Worm (Caenorhabditis elegans) whole organism, L1 larva: ENCODE results near the gene F36G3.3.

Source experiments
- F16B12.6 ChIP-seq: fragments of 150-350 bp; optimal IDR thresholded peaks from 2 replicates; lab custom pipeline; 2014; ENCODE audit warnings: missing biosample characterization, missing genetic modification characterization
- aha-1 ChIP-seq: fragments of 150-350 bp; optimal IDR thresholded peaks from 2 replicates; lab custom pipeline; 2014; ENCODE audit warnings: missing biosample characterization, missing genetic modification characterization
- aly-2 ChIP-seq: fragments of 150-350 bp; optimal IDR thresholded peaks from 2 replicates; lab custom pipeline; 2014; ENCODE audit warnings: missing biosample characterization, missing genetic modification characterization
- blmp-1 ChIP-seq: fragments of 150-350 bp; optimal IDR thresholded peaks from 2 replicates; lab custom pipeline; 2014; ENCODE audit warnings: missing biosample characterization, missing genetic modification characterization
- ceh-82 ChIP-seq, 3 experiments: fragments of 150-350 bp in 1 of 3; sonication (generic microtip) in 2 of 3; optimal IDR thresholded peaks; 2 replicates each; lab custom pipeline; 2014 to 2017; ENCODE audit warnings: missing biosample characterization in 3 of 3, missing genetic modification characterization in 3 of 3
- ces-1 ChIP-seq: fragments of 150-350 bp; optimal IDR thresholded peaks from 2 replicates; lab custom pipeline; 2014; ENCODE audit warnings: missing biosample characterization, missing genetic modification reagents, missing genetic modification characterization
- efl-3 ChIP-seq: fragments of 200-800 bp; sonication (Bioruptor generic); optimal IDR thresholded peaks from 2 replicates; lab custom pipeline; 2018; ENCODE audit warnings: mild to moderate bottlenecking, missing genetic modification characterization, missing compliant biosample characterization
- egl-13 ChIP-seq: sonication (generic microtip); optimal IDR thresholded peaks from 2 replicates; lab custom pipeline; 2016; ENCODE audit warnings: missing genotype, missing genetic modification reagents, missing genetic modification characterization, missing compliant biosample characterization
- elt-2 ChIP-seq: sonication (generic microtip); optimal IDR thresholded peaks from 2 replicates; lab custom pipeline; 2016; ENCODE audit warnings: missing genetic modification characterization, mild to moderate bottlenecking, inconsistent platforms, missing compliant biosample characterization, missing genetic modification reagents
- elt-3 ChIP-seq, 6 experiments: fragments of 150-350 bp in 1 of 6; sonication (generic microtip); optimal IDR thresholded peaks; 2 replicates each; lab custom pipeline; 2017 to 2018; ENCODE audit warnings: missing biosample characterization in 6 of 6, missing genetic modification characterization in 6 of 6, inconsistent platforms in 1 of 6
- fkh-4 ChIP-seq: sonication (generic microtip); optimal IDR thresholded peaks from 2 replicates; lab custom pipeline; 2016; ENCODE audit warnings: missing compliant biosample characterization, missing genetic modification characterization, borderline replicate concordance
- fos-1 ChIP-seq: fragments of 150-350 bp; optimal IDR thresholded peaks from 2 replicates; lab custom pipeline; 2014; ENCODE audit warnings: missing biosample characterization, missing genetic modification characterization
- grh-1 ChIP-seq: fragments of 200-800 bp; sonication (Bioruptor generic); IDR thresholded peaks from 2 replicates; pipeline ENCODE4 v1.3.6; 2022; ENCODE audit warnings: missing genetic modification reagents, missing genetic modification characterization, missing compliant biosample characterization
- hlh-4 ChIP-seq: sonication (generic microtip); optimal IDR thresholded peaks from 2 replicates; lab custom pipeline; 2016; ENCODE audit warnings: mild to moderate bottlenecking, missing genetic modification characterization, missing compliant biosample characterization
- hpl-2 ChIP-seq: fragments of 150-350 bp; optimal IDR thresholded peaks from 2 replicates; lab custom pipeline; 2014; ENCODE audit warnings: missing biosample characterization, missing genetic modification reagents, missing genetic modification characterization
- irx-1 ChIP-seq: sonication (generic microtip); optimal IDR thresholded peaks from 2 replicates; lab custom pipeline; 2016; ENCODE audit warnings: missing genetic modification characterization, missing compliant biosample characterization
- lin-13 ChIP-seq: fragments of 150-350 bp; optimal IDR thresholded peaks from 2 replicates; lab custom pipeline; 2014; ENCODE audit warnings: missing biosample characterization, missing genetic modification reagents, missing genetic modification characterization
- lin-14 ChIP-seq: fragments of 200-800 bp; sonication (Bioruptor generic); optimal IDR thresholded peaks from 2 replicates; lab custom pipeline; 2018; ENCODE audit warnings: mild to moderate bottlenecking, missing genetic modification characterization, moderate library complexity, missing compliant biosample characterization
- lin-35 ChIP-seq, 2 experiments: fragments of 150-350 bp; optimal IDR thresholded peaks; 2 replicates each; lab custom pipeline; 2014; ENCODE audit warnings: missing biosample characterization in 2 of 2, missing genetic modification characterization in 2 of 2, missing genetic modification reagents in 2 of 2
- lsy-2 ChIP-seq, 2 experiments: fragments of 150-350 bp; optimal IDR thresholded peaks; 2 replicates each; lab custom pipeline; 2014; ENCODE audit warnings: missing biosample characterization in 2 of 2, missing genetic modification characterization in 2 of 2
- mab-9 ChIP-seq: fragments of 200-800 bp; sonication (Bioruptor generic); IDR thresholded peaks from 2 replicates; pipeline ENCODE4 v1.3.6; 2022; ENCODE audit warnings: missing genetic modification reagents, missing genetic modification characterization, missing compliant biosample characterization
- mef-2 ChIP-seq: fragments of 150-350 bp; optimal IDR thresholded peaks from 2 replicates; lab custom pipeline; 2014; ENCODE audit warnings: missing biosample characterization, missing genetic modification characterization
- nhr-19 ChIP-seq: fragments of 200-800 bp; sonication (Bioruptor generic); conservative IDR thresholded peaks from 2 replicates; pipeline ENCODE4 v1.3.6; 2022; ENCODE audit warnings: missing genetic modification characterization, missing compliant biosample characterization
- nhr-20 ChIP-seq: sonication (generic microtip); optimal IDR thresholded peaks from 2 replicates; lab custom pipeline; 2016; ENCODE audit warnings: mild to moderate bottlenecking, missing genetic modification characterization, missing compliant biosample characterization
- nhr-28 ChIP-seq: fragments of 150-350 bp; optimal IDR thresholded peaks from 2 replicates; lab custom pipeline; 2014; ENCODE audit warnings: missing biosample characterization, missing genetic modification characterization
- nhr-71 ChIP-seq: sonication (generic microtip); optimal IDR thresholded peaks from 2 replicates; lab custom pipeline; 2016; ENCODE audit warnings: mild to moderate bottlenecking, missing genetic modification characterization, moderate library complexity, missing compliant biosample characterization
- nhr-77 ChIP-seq: fragments of 150-350 bp; optimal IDR thresholded peaks from 2 replicates; lab custom pipeline; 2014; ENCODE audit warnings: missing biosample characterization, missing genetic modification characterization
- nhr-84 ChIP-seq: sonication (generic microtip); optimal IDR thresholded peaks from 2 replicates; lab custom pipeline; 2017; ENCODE audit warnings: missing biosample characterization, missing genetic modification characterization
- rnt-1 ChIP-seq: sonication (generic microtip); optimal IDR thresholded peaks from 2 replicates; lab custom pipeline; 2016; ENCODE audit warnings: mild to moderate bottlenecking, missing genetic modification characterization, moderate library complexity, missing compliant biosample characterization
- skn-1 ChIP-seq: fragments of 150-350 bp; optimal IDR thresholded peaks from 2 replicates; lab custom pipeline; 2014; ENCODE audit warnings: missing biosample characterization, missing genetic modification characterization
- snpc-4 ChIP-seq: fragments of 150-350 bp; optimal IDR thresholded peaks from 2 replicates; lab custom pipeline; 2014; ENCODE audit warnings: missing biosample characterization, missing genetic modification characterization
- sox-4 ChIP-seq: sonication (generic microtip); optimal IDR thresholded peaks from 2 replicates; lab custom pipeline; 2016; ENCODE audit warnings: missing genetic modification characterization, missing compliant biosample characterization
- unc-130 ChIP-seq: fragments of 150-350 bp; optimal IDR thresholded peaks from 2 replicates; lab custom pipeline; 2017; ENCODE audit warnings: missing biosample characterization, missing genetic modification characterization, inconsistent platforms
- unc-62 ChIP-seq: fragments of 150-350 bp; optimal IDR thresholded peaks from 2 replicates; lab custom pipeline; 2014; ENCODE audit warnings: missing biosample characterization, missing genetic modification reagents, missing genetic modification characterization
- vab-15 ChIP-seq: sonication (generic microtip); optimal IDR thresholded peaks from 2 replicates; lab custom pipeline; 2017; ENCODE audit warnings: missing genotype, mild to moderate bottlenecking, missing genetic modification characterization, missing compliant biosample characterization
- ztf-11 ChIP-seq, 2 experiments: sonication (generic microtip); optimal IDR thresholded peaks; 2 replicates each; lab custom pipeline; 2016 to 2017; ENCODE audit warnings: missing genetic modification characterization in 2 of 2, missing biosample characterization in 1 of 2, missing compliant biosample characterization in 1 of 2

Gene F36G3.3

ce11 chrX:9843568-9843967 lies 44.9 kb downstream of the F36G3.3 start:
- no peak for TF ChIP-seq sox-4
- TF ChIP-seq lin-13 = no peak
- no peak for TF ChIP-seq unc-62 (GFP tag; lab: Kevin White, UChicago)
- peak; percentile 7 for TF ChIP-seq lin-14 (GFP tag; lab: Kevin White, UChicago)
- no peak for TF ChIP-seq ces-1 (GFP tag; lab: Kevin White, UChicago)
- TF ChIP-seq nhr-28 (tag; lab: Kevin White, UChicago) = no peak
- no peak for TF ChIP-seq nhr-77
- no peak for TF ChIP-seq lin-35 (GFP tag; optimal IDR thresholded peaks at IDR 0.05; lab: Kevin White, UChicago)
- peak; percentile 46 for TF ChIP-seq rnt-1 (tag; lab: Kevin White, UChicago)
- TF ChIP-seq ztf-11 (tag; optimal IDR thresholded peaks at IDR 0.05; lab: Kevin White, UChicago) = no peak
- no peak for TF ChIP-seq fos-1
- TF ChIP-seq aha-1 (tag; lab: Kevin White, UChicago) = no peak
- no peak for TF ChIP-seq nhr-71
- no peak for TF ChIP-seq elt-3 (tag; optimal IDR thresholded peaks at IDR 0.05; lab: Kevin White, UChicago)
- TF ChIP-seq egl-13 = no peak
- TF ChIP-seq irx-1 (tag; lab: Kevin White, UChicago) = no peak

DNA sequence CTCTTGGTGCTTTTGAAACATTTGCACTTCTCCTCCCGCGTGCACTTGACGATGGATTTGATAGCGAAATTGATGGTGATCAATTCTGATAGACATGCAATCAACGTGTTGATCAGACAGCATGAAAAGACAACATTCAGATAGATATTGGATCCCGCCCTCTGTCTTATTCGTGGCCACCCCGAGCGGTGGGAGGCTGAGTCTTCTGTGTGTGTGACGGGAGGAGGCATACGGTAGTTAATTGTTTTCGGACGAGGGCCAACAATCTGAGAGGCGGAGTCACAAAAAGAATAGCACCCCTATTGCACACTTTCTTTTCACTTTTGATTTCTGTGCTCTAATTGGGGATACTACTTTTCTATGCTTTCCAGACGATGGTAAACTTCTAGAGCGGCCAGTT lies 47.3 kb downstream of the F36G3.3 start:
- peak; percentile 67 for TF ChIP-seq rnt-1 (tag; lab: Kevin White, UChicago)
- peak; percentile 30 to 74 for TF ChIP-seq lsy-2 (tag; optimal IDR thresholded peaks at IDR 0.05; lab: Kevin White, UChicago)
- TF ChIP-seq lin-14 (GFP tag; lab: Kevin White, UChicago) = peak; percentile 36
- TF ChIP-seq nhr-71 = peak; percentile 24
- no peak for TF ChIP-seq elt-2 (tag; lab: Kevin White, UChicago)
- TF ChIP-seq nhr-19 = 0 out of 2 replicates have a peak, but pooled peaks have one; percentile 11
- peak; percentile 99 for TF ChIP-seq vab-15 (tag; lab: Kevin White, UChicago)
- TF ChIP-seq snpc-4 = no peak
- TF ChIP-seq, all 84 proteins: peak for 6

- no peak for TF ChIP-seq rnt-1 (tag; lab: Kevin White, UChicago)
- no peak for TF ChIP-seq blmp-1 (tag; lab: Kevin White, UChicago)
- TF ChIP-seq mab-9 (GFP tag; lab: Robert Waterston, UW) = no peak
- TF ChIP-seq ceh-82 (tag; optimal IDR thresholded peaks at IDR 0.05; lab: Kevin White, UChicago) = no peak
- TF ChIP-seq unc-130 (tag; lab: Kevin White, UChicago) = no peak
- no peak for TF ChIP-seq hlh-4 (tag; lab: Kevin White, UChicago)
- TF ChIP-seq mef-2 = no peak
- no peak for TF ChIP-seq grh-1 (GFP tag; lab: Robert Waterston, UW)
- TF ChIP-seq nhr-84 (tag; lab: Kevin White, UChicago) = no peak
- TF ChIP-seq fos-1 = no peak
- no peak for TF ChIP-seq nhr-20 (tag; lab: Kevin White, UChicago)
- TF ChIP-seq aha-1 (tag; lab: Kevin White, UChicago) = no peak
- TF ChIP-seq aly-2 (tag; lab: Kevin White, UChicago) = no peak
- TF ChIP-seq efl-3 (GFP tag; lab: Kevin White, UChicago) = no peak
- TF ChIP-seq fkh-4 (tag; lab: Kevin White, UChicago) = no peak
Measured at ce11 chrX:9846975-9847374, 48.3 kb downstream of the F36G3.3 start, which contains the start of gene vab-15. vab-15 (plus strand) TSS chrX:9847275.

DNA sequence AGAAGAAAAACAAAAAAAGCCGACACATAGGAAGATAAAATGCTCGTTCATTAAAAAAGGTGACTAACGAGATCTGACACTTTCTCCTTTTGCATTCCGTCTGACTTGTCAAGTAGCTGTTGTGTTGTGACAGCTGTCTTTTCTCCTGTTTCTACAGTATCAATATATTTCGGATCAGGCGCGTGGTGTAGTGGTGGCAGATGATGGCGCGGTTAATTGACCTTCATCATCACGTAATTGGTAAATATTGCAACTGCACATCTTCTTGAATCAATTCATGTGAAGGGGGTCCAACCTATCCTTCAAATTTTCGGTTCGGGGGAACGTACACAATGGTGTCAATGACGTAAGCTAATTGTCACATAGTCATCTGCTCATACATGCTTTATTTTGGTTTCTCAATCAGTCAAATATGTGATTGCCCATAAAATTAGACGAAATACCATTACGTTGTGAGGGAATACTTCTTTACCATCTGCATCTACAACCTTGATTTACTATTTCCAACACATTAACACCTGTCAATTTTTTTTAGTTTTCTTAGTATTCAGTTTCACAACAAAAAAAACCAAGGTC lies 49.7 kb downstream of the F36G3.3 start:
- TF ChIP-seq F16B12.6 (no peak), nhr-28 (tag; lab: Kevin White, UChicago) (no peak), hpl-2 (GFP tag; lab: Kevin White, UChicago) (no peak), ces-1 (GFP tag; lab: Kevin White, UChicago) (no peak), blmp-1 (tag; lab: Kevin White, UChicago) (peak; percentile 45), vab-15 (tag; lab: Kevin White, UChicago) (peak; percentile 92), skn-1 (tag; lab: Kevin White, UChicago) (no peak)
